Fruit fly (Drosophila melanogaster) ovary, adult (tissue): ENCODE results near the gene OtopLc.

ENCODE experiments used
- CG17801 ChIP-seq: fragments of 200-800 bp; optimal IDR thresholded peaks from 2 replicates; lab custom pipeline; 2019; ENCODE audit warnings: missing biosample characterization, mild to moderate bottlenecking, missing genetic modification characterization, moderate library complexity; ENCODE audit not compliant: partially characterized antibody

Gene OtopLc

DNA sequence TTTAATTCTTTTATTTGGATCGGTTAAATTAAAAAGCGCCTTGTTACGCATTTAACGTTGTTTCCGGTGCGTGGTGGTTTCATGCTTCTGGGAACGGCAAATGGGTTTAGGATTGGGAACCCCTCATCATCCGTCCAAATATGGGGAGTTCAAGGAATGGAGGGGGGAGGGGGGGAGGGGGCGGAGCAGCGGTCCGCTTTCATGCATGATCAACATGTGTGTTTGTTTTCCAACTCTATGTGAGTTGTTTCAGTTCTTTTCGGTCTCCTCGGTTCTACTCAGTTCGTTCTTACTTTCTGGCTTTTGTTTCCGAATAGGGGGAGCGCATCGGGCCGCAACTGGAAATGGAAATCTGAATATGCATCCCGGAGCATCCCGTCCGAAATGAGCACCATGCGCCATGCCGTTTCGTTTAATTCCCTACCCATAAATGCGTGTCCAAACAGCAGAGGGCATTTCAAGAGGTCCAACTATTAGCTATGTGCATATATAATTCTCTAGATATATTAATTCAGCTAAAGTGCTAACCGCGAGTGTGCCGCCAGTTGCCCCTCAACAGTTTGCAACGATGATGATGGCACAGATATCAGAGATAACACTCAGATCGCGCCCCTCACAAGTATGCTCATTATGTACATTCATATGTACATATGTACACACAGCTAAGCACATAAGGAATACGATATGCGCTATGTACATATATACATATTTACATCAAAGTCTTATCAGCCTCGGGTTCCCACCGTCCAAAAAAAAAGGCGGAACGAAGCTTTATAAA is 14.9 kb upstream of the OtopLc start:
- TF ChIP-seq CG17801: no peak

DNA sequence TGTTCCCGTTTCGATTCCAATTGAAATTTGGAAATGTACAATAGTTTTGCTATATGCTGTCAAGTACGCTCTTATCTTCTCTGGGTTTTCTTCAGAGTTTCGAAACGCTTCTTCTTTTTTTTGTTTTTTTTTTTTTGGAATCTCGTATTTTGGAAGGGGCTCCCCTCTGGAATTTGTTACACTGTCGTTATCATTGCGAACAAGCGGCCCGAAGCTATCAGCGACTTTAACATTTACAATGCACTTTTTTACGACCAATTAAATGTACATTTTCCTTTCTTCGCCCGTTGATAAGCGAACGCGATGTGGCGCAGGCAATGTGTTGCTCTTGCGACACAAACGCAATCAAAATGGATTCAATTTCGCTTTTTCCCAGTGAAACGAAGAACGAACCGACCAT is 14.2 kb upstream of the OtopLc start:
- no peak for TF ChIP-seq CG17801

DNA sequence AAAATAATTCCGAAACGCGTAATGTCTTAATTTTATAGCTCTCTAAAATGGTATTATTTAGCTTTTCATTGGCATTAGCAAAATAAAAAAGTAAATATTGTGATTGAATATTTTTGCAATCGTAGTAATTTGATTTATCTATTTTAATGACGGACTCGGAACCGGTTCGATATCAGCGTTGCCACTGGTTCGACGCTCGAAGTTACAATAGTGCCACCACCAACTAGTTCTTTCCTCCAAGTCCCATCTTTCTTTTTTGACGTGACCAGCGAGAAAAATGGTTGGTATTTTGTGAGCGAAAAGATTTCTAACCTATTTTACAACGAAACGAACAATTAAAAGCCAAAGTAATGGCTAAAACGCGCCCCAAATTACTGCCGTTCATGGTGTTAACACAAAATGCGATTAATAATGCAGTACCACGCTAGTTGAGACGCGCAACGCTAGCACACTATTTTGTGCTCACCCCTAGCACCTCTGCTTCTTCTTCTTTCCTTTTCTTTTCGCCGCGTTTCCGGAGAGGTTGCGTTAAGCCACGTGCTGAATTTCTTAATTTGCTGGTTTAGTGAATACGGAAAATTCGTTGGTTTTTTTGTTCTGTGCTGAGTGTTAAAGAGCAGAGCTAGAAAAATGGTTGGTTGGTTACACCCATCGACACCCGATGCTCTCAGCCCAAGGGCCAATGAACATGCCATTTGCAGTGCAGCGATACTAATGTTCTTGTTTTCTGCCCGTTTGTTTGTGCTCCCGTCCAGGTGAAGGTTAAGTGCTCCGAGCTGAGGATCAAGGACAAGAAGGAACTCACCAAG is 9.8 kb upstream of the OtopLc start, which contains the start of gene RpL35:
Gene RpL35 (plus strand): TSS at position 159 of the 809 bp plus-strand sequence.
- peak; percentile 86 for TF ChIP-seq CG17801

DNA sequence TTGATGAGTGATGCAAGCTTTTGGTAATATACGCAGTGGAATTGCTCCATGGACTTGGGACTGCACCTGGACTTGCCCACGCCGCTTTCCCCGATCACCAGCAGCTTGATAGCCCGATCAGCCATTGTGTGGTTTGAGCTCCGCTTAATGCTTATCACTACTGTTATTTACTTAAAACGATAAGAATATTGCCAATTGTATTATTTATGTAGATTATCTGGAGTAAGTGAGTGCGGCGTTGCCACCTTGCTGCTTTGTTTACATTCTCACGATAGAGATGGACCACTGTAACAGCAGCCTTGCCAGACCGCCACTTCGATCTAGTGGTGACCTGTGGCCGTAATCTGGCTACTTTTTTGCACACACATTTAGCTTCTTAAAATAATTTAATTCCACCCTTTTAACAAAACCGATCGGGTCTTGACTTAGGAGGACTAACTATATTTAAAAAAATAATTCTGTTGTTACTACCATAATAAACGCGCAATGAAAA is 8.9 kb upstream of the OtopLc start, which contains the start of gene Rab18:
Gene Rab18 (minus strand): TSS at position 276 of the 493 bp plus-strand sequence.
- TF ChIP-seq CG17801: no peak

DNA sequence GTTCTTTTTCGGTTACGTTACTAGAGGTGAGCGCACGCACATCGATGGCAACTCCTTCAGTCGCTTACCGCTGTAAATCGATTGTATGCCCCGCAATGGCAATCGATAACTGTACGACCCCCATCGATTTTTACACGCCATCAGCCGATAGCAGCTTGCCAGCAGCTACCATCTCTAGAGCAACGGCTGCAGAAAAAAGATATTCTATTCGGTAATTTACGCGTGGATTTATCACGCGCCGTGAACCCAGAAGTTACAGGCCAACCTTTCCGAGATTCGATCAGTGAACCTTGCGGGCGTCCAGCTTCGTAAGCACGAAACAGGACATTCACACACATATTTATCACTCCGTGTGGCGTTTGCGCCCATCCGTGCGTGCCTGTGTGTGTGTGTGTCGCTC is 3.2 kb upstream of the OtopLc start, which contains the start of the genes Sirt4 and CG4119:
Gene Sirt4 (minus strand): TSS at position 39 of the 400 bp plus-strand sequence.
Gene CG4119 (plus strand): TSS at position 151 of the 400 bp plus-strand sequence.
- TF ChIP-seq CG17801: peak; percentile 25

DNA sequence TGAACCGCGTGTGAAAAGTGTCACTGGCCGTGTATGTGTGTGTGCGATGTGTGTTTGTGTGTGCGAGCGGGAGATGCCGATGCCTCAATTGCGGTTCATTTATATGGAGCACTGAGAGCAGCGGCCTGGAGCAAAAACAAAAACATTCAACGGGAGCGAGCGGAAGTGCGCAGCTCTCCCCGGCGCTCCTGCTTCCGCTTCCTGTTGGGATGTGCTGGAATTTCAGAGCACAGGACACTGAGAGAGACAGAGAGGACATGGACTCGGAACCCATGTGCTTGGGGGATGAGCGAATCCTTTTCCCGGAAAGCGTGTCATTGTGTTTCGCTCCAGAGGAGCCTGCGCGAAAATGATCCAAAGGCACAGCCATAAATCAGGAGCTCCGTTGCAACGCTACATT is 1.6 kb upstream of the OtopLc start:
- no peak for TF ChIP-seq CG17801

DNA sequence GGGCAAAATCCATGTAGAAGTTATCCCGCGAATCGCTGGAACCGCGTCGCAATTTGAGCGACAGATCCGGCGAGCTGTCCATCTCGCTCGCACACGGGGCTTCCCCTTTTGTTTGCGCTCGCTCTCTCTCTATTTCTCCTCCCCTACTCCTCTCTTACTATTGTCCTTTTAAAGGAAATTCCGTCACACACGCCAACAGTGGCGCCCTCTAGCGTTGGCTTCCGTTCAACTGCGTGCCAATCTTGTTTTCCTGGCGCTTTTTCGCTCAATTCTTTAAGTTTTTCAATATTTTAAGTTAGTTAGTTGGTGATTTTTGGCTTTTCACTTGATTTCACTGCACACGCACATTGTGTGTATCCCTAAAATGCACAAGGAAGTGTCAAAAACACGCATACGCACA is 690 bp downstream of the OtopLc start:
- TF ChIP-seq CG17801: no peak

DNA sequence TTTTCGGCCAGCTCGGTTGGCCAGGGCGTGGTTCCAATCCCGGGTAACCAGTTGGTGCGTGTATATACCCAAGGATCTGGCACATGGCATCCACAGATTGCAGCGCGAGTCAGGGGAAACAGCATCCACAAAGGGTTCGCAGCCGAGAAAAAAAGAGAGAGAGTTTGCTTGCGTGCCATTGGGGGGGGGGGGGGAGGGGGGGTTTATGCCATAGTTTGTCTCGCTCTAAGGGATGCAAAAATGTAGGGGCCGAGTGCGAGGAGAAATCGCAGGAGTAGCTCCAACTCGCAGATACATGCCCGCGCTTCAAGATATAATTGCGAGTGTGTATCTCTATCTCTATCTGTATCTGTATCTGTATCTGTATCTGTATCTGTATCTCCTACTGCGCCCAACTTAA is 12.7 kb downstream of the OtopLc start:
- no peak for TF ChIP-seq CG17801

DNA sequence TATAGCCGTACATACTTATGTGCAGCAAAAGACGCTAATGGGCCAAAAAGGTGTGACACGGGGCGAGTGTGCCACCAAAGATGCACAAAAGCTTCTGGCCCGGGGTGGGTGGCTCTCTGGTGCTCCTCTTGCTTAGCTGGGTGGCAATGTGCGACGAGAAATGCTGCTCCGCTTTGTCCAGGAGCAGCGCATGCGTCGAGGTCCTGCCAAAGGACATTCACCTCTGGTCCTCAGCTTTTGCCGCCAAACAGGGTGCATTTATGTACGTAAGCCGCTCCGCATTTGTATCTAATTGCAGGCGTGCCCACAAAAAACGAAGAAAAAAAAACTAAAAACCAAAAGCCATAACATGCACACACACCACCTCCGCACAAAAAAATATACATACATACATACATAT is 13.3 kb downstream of the OtopLc start:
- TF ChIP-seq CG17801: no peak

DNA sequence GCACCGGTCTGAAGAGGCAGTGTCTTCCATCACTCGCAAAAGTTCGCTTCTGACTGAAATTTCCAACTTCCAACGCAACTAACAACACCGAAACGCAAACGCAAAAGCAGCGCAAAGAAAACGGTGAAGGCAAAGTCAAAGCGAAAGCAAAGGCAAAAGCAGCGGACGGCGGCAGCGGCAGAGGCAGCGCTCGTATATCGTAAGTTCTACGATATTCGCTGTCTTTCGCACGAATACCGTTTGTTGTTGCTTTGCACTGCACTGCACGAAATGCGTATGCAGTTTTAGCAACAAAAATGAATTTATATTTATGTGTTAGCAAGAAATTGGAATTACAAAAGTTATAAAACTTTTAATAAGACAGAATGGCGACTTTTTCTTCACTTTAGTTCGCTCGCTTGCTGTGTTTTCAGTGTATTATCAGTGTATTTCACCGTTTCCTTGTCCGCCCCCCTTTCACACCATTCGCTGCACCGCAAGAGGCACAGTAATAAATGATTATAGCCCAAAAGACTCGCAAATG is 14.2 kb downstream of the OtopLc start, which contains the start of gene OtopLa:
Gene OtopLa (minus strand): TSS at position 51 of the 523 bp plus-strand sequence.
- TF ChIP-seq CG17801: no peak

DNA sequence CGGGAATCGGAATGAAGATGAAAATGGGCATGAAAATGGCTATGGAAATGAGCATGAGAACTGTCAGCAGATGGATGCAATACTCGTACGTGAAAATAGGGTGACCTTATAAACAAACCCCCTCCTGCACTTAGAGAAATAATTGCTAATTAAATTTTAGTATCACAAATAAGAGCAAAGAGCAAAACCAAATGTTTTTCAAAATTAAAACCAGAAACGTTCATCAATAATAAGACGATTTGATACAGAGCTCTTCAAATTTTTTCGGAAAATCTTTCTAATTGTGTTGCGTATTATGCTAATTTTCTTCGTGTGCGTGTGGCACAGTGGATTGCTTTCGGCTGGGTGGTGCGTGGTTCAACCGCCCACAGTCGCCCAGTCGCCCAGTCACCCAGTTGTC is 16.4 kb downstream of the OtopLc start:
- TF ChIP-seq CG17801: no peak

DNA sequence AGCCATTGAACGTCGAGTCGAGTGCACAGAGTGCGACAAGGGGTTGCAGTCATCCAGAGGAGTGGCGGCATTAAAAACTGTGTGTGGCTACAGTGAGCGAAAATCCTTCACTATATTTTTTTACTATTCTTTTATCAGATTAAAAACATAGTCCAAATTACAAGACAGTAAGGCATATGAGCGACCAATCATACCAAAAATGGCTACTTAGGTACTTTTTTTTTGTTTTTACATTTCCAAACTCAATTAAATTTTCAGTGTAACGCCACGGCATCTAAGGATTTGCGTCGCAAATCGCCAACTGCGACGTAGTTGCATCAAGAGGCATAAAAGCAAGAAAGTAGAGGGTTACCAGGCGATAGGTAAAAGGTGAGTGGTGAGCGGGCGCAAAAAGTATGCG is 23.6 kb downstream of the OtopLc start:
- no peak for TF ChIP-seq CG17801

DNA sequence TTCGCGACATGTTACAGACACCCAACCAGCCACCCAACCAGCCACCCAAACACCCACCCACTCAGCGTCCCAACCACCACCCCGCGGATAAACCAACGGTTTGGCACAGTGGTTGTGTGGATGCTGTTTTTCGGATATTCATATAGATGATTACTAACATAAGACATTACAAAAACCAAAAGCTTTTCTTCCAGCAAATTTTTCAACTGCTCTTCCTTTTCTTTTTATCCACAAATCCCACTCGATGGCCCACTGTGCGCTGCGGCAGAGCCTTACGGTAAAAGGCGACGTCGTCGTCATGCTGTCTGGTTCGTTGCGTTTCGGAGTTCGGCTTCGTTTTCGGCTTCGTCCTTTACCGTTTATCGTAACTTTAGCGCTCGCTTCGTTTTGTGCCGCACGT is 24.1 kb downstream of the OtopLc start:
- TF ChIP-seq CG17801: no peak

DNA sequence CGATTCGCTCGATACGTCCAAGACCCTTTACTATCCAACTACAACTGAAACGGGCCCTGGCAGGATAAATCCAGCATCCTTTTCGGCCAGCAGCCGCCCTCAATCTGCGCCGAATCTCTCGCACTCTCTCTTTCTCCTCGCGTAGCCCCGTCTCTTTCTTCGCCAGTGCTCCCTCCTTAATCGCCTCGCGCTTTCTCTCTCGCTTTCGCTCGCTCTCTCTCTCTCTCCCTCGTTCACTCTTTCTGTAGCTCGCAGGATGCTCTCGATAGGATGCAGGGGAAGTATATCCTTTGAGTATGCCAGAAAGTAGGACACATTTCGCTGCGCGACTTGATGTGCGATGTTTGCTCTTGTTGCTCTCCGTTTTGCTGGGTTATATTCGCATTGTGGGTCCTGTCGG is 25.1 kb downstream of the OtopLc start:
- no peak for TF ChIP-seq CG17801

DNA sequence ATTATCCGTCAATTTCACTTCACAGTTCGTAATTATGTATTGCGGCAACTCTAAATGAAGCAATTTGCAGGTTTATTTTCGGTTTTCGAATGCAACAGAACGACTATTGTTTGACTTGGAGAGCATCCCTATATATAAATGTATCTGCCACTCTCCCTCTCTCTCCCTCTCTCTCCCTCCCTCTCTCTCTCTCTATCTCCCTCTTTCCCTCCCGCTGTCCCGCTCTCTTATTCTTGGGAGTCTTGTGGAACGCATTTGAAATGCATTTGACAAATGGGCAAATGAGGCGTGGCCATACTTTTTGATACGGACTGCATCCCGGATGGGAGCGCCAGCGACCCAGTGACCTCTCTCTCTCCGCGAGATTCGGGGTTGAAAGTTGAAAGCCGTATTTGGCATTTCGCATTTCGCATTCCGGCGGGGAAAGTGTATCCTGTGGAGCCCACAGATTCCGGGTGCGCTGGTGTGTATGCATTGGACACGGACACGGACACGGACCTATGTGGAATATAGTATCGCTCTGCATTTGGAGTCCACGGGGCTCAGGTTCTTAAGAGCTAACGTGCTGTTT is 26.0 kb downstream of the OtopLc start:
- no peak for TF ChIP-seq CG17801

DNA sequence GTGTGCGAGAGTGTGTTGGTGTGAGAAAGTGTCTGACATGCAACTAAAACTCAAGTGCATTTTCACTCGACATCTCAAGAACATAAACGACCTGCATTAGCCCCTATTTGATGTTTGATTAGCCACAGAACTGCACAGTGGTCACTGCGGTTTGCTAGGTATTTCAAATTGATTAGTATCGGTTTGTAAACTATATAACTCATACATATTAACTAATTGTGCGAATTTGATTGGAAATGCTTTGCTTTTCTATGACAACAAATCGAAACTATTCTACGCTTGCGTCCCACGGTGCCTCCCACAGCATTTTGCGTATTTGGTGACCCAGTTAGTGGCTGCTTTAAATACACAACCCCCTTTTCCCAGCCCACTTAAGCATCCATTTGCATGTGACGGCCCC is 27.9 kb downstream of the OtopLc start:
- no peak for TF ChIP-seq CG17801
